Worm (Caenorhabditis elegans) whole organism, young adult: ENCODE measurements around the gene egl-45.

Experiments used
- Y67H2A.10 ChIP-seq: fragments of 200-800 bp; sonication (Bioruptor generic); conservative IDR thresholded peaks from 2 replicates; pipeline ENCODE4 v1.3.6; 2022; ENCODE audit warnings: missing genetic modification reagents, missing genetic modification characterization, missing compliant biosample characterization
- dpl-1 ChIP-seq: fragments of 150-350 bp; optimal IDR thresholded peaks from 2 replicates; lab custom pipeline; 2014; ENCODE audit warnings: missing biosample characterization, missing genetic modification reagents, missing genetic modification characterization
- pbrm-1 ChIP-seq: fragments of 200-800 bp; sonication (Bioruptor generic); IDR thresholded peaks from 2 replicates; pipeline ENCODE4 v1.3.6; 2022; ENCODE audit warnings: missing genetic modification reagents, missing genetic modification characterization, missing compliant biosample characterization

DNA sequence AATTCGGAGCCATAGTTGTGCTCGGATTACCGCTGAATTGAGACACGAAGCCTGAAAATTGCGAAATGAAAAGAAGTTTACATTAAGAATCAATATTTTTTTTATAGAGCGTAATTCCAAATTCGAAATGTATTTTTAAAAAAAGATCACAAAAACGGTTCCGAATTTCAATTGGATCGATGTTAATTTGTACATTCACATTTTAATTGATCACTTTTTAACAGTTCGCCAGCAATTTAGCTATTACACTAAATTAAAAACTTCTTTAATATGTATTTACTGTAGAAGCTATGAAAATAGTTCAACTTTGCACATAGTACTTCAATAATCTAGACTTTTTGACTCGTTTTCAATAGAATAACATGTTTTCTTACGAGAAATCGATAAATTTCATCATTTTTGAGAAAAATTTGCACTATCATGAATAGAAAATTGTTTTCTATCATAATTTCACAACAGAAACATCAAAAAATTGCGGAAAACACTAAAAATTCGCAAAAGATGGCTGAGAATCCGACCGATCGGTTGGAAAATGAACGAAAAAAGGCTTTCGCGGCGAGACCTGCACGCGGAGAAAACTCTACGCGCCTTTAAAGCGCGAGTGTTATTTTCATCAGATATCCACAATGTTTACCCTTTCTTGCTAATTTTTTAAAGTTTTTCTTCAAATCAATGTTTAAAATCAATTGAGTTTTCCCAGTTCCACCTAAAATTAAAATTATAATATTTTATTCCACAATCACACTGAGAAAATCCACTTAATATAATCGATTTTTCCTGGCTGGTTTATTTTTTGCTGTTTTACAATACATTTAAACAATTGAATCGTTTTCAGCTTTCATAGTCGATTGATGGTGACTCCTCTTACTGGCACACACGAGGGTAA is at the start of gene egl-45, which contains the start of gene kcmf-1:
- TF ChIP-seq Y67H2A.10 (GFP tag; lab: Robert Waterston, UW) = no peak
- no peak for TF ChIP-seq dpl-1 (GFP tag; lab: Kevin White, UChicago)
- no peak for TF ChIP-seq pbrm-1
